Fruit fly (Drosophila melanogaster) whole organism, embryonic: ENCODE data around the gene Takl1.
A peak's percentile ranks its signal among the peaks of the same experiment; 100 is the strongest.

ENCODE experiments used
- Abd-B ChIP-seq: fragments of 200-800 bp; sonication (Bioruptor generic); optimal IDR thresholded peaks from 2 replicates; lab custom pipeline; 2018; ENCODE audit warnings: missing biosample characterization, mild to moderate bottlenecking, missing genetic modification characterization, moderate library complexity
- Aef1 ChIP-seq: fragments of 200-800 bp; sonication (Bioruptor generic); IDR thresholded peaks from 3 replicates; pipeline ENCODE4 v1.3.6; 2022; ENCODE audit warnings: missing biosample characterization, missing genetic modification characterization
- Antp ChIP-seq: fragments of 200-800 bp; sonication (Bioruptor generic); optimal IDR thresholded peaks from 3 replicates; lab custom pipeline; 2016; ENCODE audit warnings: missing biosample characterization, missing genetic modification characterization
- Awh ChIP-seq: fragments of 200-800 bp; sonication (Bioruptor generic); IDR thresholded peaks from 2 replicates; pipeline ENCODE4, ENCODE4 v1.3.6; 2022; ENCODE audit warnings: missing biosample characterization, missing genetic modification characterization
- CG10267 ChIP-seq: fragments of 200-800 bp; sonication (Bioruptor generic); optimal IDR thresholded peaks from 2 replicates; lab custom pipeline; 2018; ENCODE audit warnings: missing biosample characterization, mild to moderate bottlenecking, missing genetic modification characterization, moderate library complexity
- CG10654 ChIP-seq: fragments of 200-800 bp; sonication (Bioruptor generic); optimal IDR thresholded peaks from 2 replicates; lab custom pipeline; 2016; ENCODE audit warnings: missing biosample characterization, missing genetic modification characterization
- CG11398 ChIP-seq: fragments of 200-800 bp; sonication (Bioruptor generic); optimal IDR thresholded peaks from 2 replicates; lab custom pipeline; 2016; ENCODE audit warnings: missing biosample characterization, missing genetic modification characterization
- CG12104 ChIP-seq: fragments of 200-800 bp; sonication (Bioruptor generic); optimal IDR thresholded peaks from 3 replicates; lab custom pipeline; 2016; ENCODE audit warnings: missing biosample characterization, missing genetic modification characterization
- CG12155 ChIP-seq: fragments of 200-800 bp; sonication (Bioruptor generic); optimal IDR thresholded peaks from 3 replicates; lab custom pipeline; 2016; ENCODE audit warnings: missing biosample characterization, missing genetic modification characterization
- CG13424 ChIP-seq: fragments of 200-800 bp; sonication (Bioruptor generic); optimal IDR thresholded peaks from 2 replicates; lab custom pipeline; 2019; ENCODE audit warnings: missing biosample characterization, mild to moderate bottlenecking, missing genetic modification characterization, moderate library complexity
- CG15011 ChIP-seq: fragments of 200-800 bp; sonication (Bioruptor generic); optimal IDR thresholded peaks from 3 replicates; lab custom pipeline; 2018; ENCODE audit warnings: missing biosample characterization, mild to moderate bottlenecking, missing genetic modification characterization
- CG1602 ChIP-seq: fragments of 200-800 bp; sonication (Bioruptor generic); optimal IDR thresholded peaks from 3 replicates; lab custom pipeline; 2016; ENCODE audit warnings: missing biosample characterization, missing genetic modification characterization
- CG16863 ChIP-seq: fragments of 200-800 bp; sonication (Bioruptor generic); optimal IDR thresholded peaks from 3 replicates; lab custom pipeline; 2016; ENCODE audit warnings: missing biosample characterization, missing genetic modification characterization
- CG18476 ChIP-seq: fragments of 200-800 bp; sonication (Bioruptor generic); optimal IDR thresholded peaks from 2 replicates; lab custom pipeline; 2016; ENCODE audit warnings: missing biosample characterization, mild to moderate bottlenecking, missing genetic modification characterization
- CG18619 ChIP-seq: fragments of 200-800 bp; sonication (Bioruptor generic); optimal IDR thresholded peaks from 3 replicates; lab custom pipeline; 2017; ENCODE audit warnings: missing biosample characterization, mild to moderate bottlenecking, missing genetic modification characterization
- CG5180 ChIP-seq: fragments of 200-800 bp; sonication (Bioruptor generic); optimal IDR thresholded peaks from 3 replicates; lab custom pipeline; 2017; ENCODE audit warnings: missing biosample characterization, missing genetic modification characterization, mild to moderate bottlenecking, moderate library complexity, missing genetic modification reagents
- CG9727 ChIP-seq: fragments of 200-800 bp; sonication (Bioruptor generic); optimal IDR thresholded peaks from 3 replicates; lab custom pipeline; 2017; ENCODE audit warnings: missing biosample characterization, mild to moderate bottlenecking, missing genetic modification characterization
- CG9932 ChIP-seq: fragments of 200-800 bp; sonication (Bioruptor generic); IDR thresholded peaks from 2 replicates; pipeline ENCODE4 v1.3.6; 2022; ENCODE audit warnings: missing biosample characterization, missing genetic modification characterization
- D ChIP-seq, 2 experiments: fragments of 200-800 bp in 1 of 2; fragments of >200 bp in 1 of 2; sonication (Bioruptor generic) in 1 of 2; optimal IDR thresholded peaks; 2 replicates in 1 of 2; 3 replicates in 1 of 2; lab custom pipeline; 2017; ENCODE audit warnings: mild to moderate bottlenecking in 1 of 2, missing biosample characterization in 1 of 2, missing genetic modification characterization in 1 of 2, missing genetic modification reagents in 1 of 2
- D19A ChIP-seq: fragments of 200-800 bp; optimal IDR thresholded peaks from 3 replicates; lab custom pipeline; 2019; ENCODE audit warnings: missing biosample characterization, mild to moderate bottlenecking, missing genetic modification characterization, moderate library complexity
- Dad ChIP-seq: fragments of 200-800 bp; sonication (Bioruptor generic); optimal IDR thresholded peaks from 3 replicates; lab custom pipeline; 2016; ENCODE audit warnings: missing biosample characterization, missing genetic modification characterization
- Dbx ChIP-seq: fragments of 200-800 bp; sonication (Bioruptor generic); IDR thresholded peaks from 3 replicates; pipeline ENCODE4 v1.3.6; 2022; ENCODE audit warnings: missing biosample characterization, missing genetic modification characterization
- Dll ChIP-seq: fragments of 200-800 bp; sonication (Bioruptor generic); IDR thresholded peaks from 4 replicates; pipeline ENCODE4 v1.3.6; 2022; ENCODE audit warnings: missing biosample characterization, missing genetic modification characterization; ENCODE audit not compliant: partially characterized antibody
- E2f2 ChIP-seq: fragments of 200-800 bp; sonication (Bioruptor generic); IDR thresholded peaks from 2 replicates; pipeline ENCODE4 v1.3.6; 2022; ENCODE audit warnings: missing biosample characterization, missing genetic modification characterization
- Med ChIP-seq: fragments of 200-800 bp; sonication (Bioruptor generic); peaks from one replicate; lab custom pipeline; 2016; ENCODE audit warnings: missing biosample characterization, missing genetic modification characterization, mild to moderate bottlenecking, inconsistent platforms, moderate library complexity
- NK7.1 ChIP-seq: fragments of 200-800 bp; sonication (Bioruptor generic); optimal IDR thresholded peaks from 3 replicates; lab custom pipeline; 2016; ENCODE audit warnings: missing biosample characterization, missing genetic modification characterization
- Neu2 ChIP-seq: fragments of 200-800 bp; sonication (Bioruptor generic); optimal IDR thresholded peaks from 3 replicates; lab custom pipeline; 2016; ENCODE audit warnings: missing biosample characterization, missing genetic modification characterization, borderline replicate concordance
- Oli ChIP-seq: fragments of 200-800 bp; sonication (Bioruptor generic); optimal IDR thresholded peaks from 2 replicates; lab custom pipeline; 2018; ENCODE audit warnings: missing biosample characterization, mild to moderate bottlenecking, missing genetic modification characterization, moderate library complexity
- Sry-δ ChIP-seq: fragments of 200-800 bp; sonication (Bioruptor generic); optimal IDR thresholded peaks from 2 replicates; lab custom pipeline; 2016; ENCODE audit warnings: missing biosample characterization, missing genetic modification characterization
- abd-A ChIP-seq: fragments of 200-800 bp; sonication (Bioruptor generic); optimal IDR thresholded peaks from 3 replicates; lab custom pipeline; 2019; ENCODE audit warnings: missing biosample characterization, mild to moderate bottlenecking, missing genetic modification characterization, moderate library complexity
- amos ChIP-seq: fragments of 200-800 bp; sonication (Bioruptor generic); IDR thresholded peaks from 2 replicates; pipeline ENCODE4 v1.3.6; 2022; ENCODE audit warnings: missing biosample characterization, missing genetic modification characterization; ENCODE audit not compliant: partially characterized antibody
- ara ChIP-seq: fragments of 200-800 bp; sonication (Bioruptor generic); IDR thresholded peaks from 2 replicates; pipeline ENCODE4 v1.3.6; 2022; ENCODE audit warnings: missing biosample characterization, missing genetic modification characterization
- bab2 ChIP-seq: fragments of 200-800 bp; sonication (Bioruptor generic); optimal IDR thresholded peaks from 2 replicates; lab custom pipeline; 2016; ENCODE audit warnings: missing biosample characterization, missing genetic modification characterization
- cas ChIP-seq: fragments of 200-800 bp; sonication (Bioruptor generic); IDR thresholded peaks from 2 replicates; pipeline ENCODE4 v1.3.6; 2022; ENCODE audit warnings: missing biosample characterization, missing genetic modification characterization
- crc ChIP-seq: fragments of 200-800 bp; sonication (Bioruptor generic); optimal IDR thresholded peaks from 2 replicates; lab custom pipeline; 2016; ENCODE audit warnings: missing biosample characterization, missing genetic modification characterization
- dimm ChIP-seq: fragments of 200-800 bp; sonication (Bioruptor generic); IDR thresholded peaks from 2 replicates; pipeline ENCODE4 v1.3.6; 2022; ENCODE audit warnings: missing biosample characterization, missing genetic modification characterization
- dmrt99B ChIP-seq: fragments of 200-800 bp; sonication (Bioruptor generic); optimal IDR thresholded peaks from 2 replicates; lab custom pipeline; 2018; ENCODE audit warnings: missing biosample characterization, mild to moderate bottlenecking, missing genetic modification characterization, moderate library complexity
- ems ChIP-seq: fragments of 200-800 bp; sonication (Bioruptor generic); optimal IDR thresholded peaks from 3 replicates; lab custom pipeline; 2016; ENCODE audit warnings: missing biosample characterization, missing genetic modification characterization
- fd64A ChIP-seq: fragments of 200-800 bp; sonication (Bioruptor generic); optimal IDR thresholded peaks from 3 replicates; lab custom pipeline; 2018; ENCODE audit warnings: missing biosample characterization, mild to moderate bottlenecking, missing genetic modification characterization
- jing ChIP-seq: fragments of 200-800 bp; sonication (Bioruptor generic); optimal IDR thresholded peaks from 2 replicates; lab custom pipeline; 2018; ENCODE audit warnings: missing biosample characterization, mild to moderate bottlenecking, missing genetic modification characterization
- onecut ChIP-seq: fragments of 200-800 bp; sonication (Bioruptor generic); IDR thresholded peaks from 2 replicates; pipeline ENCODE4 v1.3.6; 2022; ENCODE audit warnings: missing biosample characterization, missing genetic modification characterization
- org-1 ChIP-seq: fragments of 200-800 bp; sonication (Bioruptor generic); optimal IDR thresholded peaks from 2 replicates; lab custom pipeline; 2017; ENCODE audit warnings: missing biosample characterization, missing genetic modification characterization
- pfk ChIP-seq: fragments of 200-800 bp; sonication (Bioruptor generic); optimal IDR thresholded peaks from 2 replicates; lab custom pipeline; 2018; ENCODE audit warnings: missing biosample characterization, mild to moderate bottlenecking, missing genetic modification characterization, moderate library complexity
- phol ChIP-seq: fragments of 200-800 bp; sonication (Bioruptor generic); optimal IDR thresholded peaks from 3 replicates; lab custom pipeline; 2018; ENCODE audit warnings: missing biosample characterization, mild to moderate bottlenecking, missing genetic modification characterization, moderate library complexity
- prd ChIP-seq, 3 experiments: fragments of >200 bp in 2 of 3; fragments of 200-800 bp in 1 of 3; sonication (Bioruptor generic) in 1 of 3; optimal IDR thresholded peaks in 2 of 3; IDR thresholded peaks in 1 of 3; 2 replicates in 2 of 3; 3 replicates in 1 of 3; pipeline versions ENCODE4 v1.3.6 to Lab custom; 2017 to 2022; ENCODE audit warnings: missing biosample characterization in 1 of 3, missing genetic modification characterization in 1 of 3
- sc ChIP-seq, 3 experiments: fragments of >200 bp in 2 of 3; fragments of 200-800 bp in 1 of 3; sonication (Bioruptor generic) in 1 of 3; optimal IDR thresholded peaks; 2 replicates in 2 of 3; 3 replicates in 1 of 3; lab custom pipeline; 2017; ENCODE audit warnings: mild to moderate bottlenecking in 1 of 3, missing biosample characterization in 1 of 3, missing genetic modification characterization in 1 of 3, missing genetic modification reagents in 1 of 3
- sim ChIP-seq: fragments of 200-800 bp; sonication (Bioruptor generic); IDR thresholded peaks from 2 replicates; pipeline ENCODE4 v1.3.6; 2022; ENCODE audit warnings: missing biosample characterization, missing genetic modification characterization
- sima ChIP-seq: fragments of 200-800 bp; sonication (Bioruptor generic); optimal IDR thresholded peaks from 2 replicates; lab custom pipeline; 2016; ENCODE audit warnings: missing biosample characterization, missing genetic modification characterization
- trh ChIP-seq: fragments of 200-800 bp; sonication (Bioruptor generic); optimal IDR thresholded peaks from 2 replicates; lab custom pipeline; 2016; ENCODE audit warnings: missing biosample characterization, missing genetic modification characterization

The Takl1 gene

DNA sequence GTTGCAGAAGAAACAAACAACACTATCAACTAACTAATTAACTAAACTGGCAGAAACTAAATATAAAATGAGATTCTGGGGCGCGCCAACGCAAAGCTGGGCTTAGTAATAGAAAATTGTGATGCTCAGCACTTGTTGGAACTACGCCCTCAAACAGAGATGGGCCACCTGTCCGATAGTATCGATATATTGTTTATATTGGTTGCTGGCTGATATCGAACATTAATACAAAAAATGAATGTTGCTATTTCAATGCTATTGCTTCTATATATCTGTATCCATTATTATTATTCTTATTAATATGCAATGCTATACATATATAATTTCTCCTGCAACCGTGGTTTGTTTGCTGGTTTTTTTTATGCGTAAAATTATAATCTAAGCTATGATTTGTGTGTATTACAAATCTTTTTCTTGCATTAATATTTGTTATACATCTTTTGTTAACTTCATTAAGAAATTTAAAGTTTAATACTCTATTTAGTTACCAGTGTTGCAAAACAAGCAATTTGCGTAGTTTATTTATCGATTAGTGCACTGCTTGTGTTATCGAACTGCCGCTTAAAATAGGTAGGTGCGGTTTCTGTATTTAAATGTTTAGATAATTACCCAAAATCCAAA is 10.1 kb downstream of the Takl1 start, which contains the start of gene CG31195 (continued):
- TF ChIP-seq E2f2 (peak; percentile 80), D (optimal IDR thresholded peaks at IDR 0.05; lab: Kevin White, UChicago) (no peak), D (GFP tag; optimal IDR thresholded peaks at IDR 0.05; lab: Kevin White, UChicago) (no peak), CG10654 (no peak), CG18619 (no peak), CG15011 (GFP tag; lab: Kevin White, UChicago) (no peak), sima (GFP tag; lab: Kevin White, UChicago) (no peak), Neu2 (GFP tag; lab: Kevin White, UChicago) (no peak), bab2 (GFP tag; lab: Kevin White, UChicago) (no peak), sim (GFP tag; lab: Robert Waterston, UW) (no peak), Abd-B (GFP tag; lab: Kevin White, UChicago) (peak; percentile 32), CG12155 (GFP tag; lab: Kevin White, UChicago) (no peak), pfk (GFP tag; lab: Kevin White, UChicago) (no peak), NK7.1 (GFP tag; lab: Kevin White, UChicago) (no peak), Antp (no peak), Med (GFP tag; lab: Kevin White, UChicago) (peak; percentile 8), Aef1 (GFP tag; lab: Robert Waterston, UW) (no peak), Oli (no peak), jing (no peak), dimm (no peak), CG10267 (tag; lab: Kevin White, UChicago) (peak; percentile 90), phol (tag; lab: Kevin White, UChicago) (peak; percentile 36), amos (GFP tag; lab: Robert Waterston, UW) (peak; percentile 74), Sry-δ (GFP tag; lab: Kevin White, UChicago) (peak; percentile 83), ems (GFP tag; lab: Kevin White, UChicago) (no peak), CG9932 (GFP tag; lab: Robert Waterston, UW) (peak; percentile 34; the same call in 1 of the 2 replicates), sc (optimal IDR thresholded peaks at IDR 0.05; lab: Kevin White, UChicago) (no peak), sc (GFP tag; optimal IDR thresholded peaks at IDR 0.05; lab: Kevin White, UChicago) (no peak), CG12104 (GFP tag; lab: Kevin White, UChicago) (no peak), CG16863 (GFP tag; lab: Kevin White, UChicago) (no peak), cas (GFP tag; lab: Robert Waterston, UW) (no peak), CG9727 (GFP tag; lab: Kevin White, UChicago) (peak; percentile 20), dmrt99B (tag; lab: Kevin White, UChicago) (no peak), Dbx (0 out of 3 replicates have a peak, but pooled peaks have one; percentile 26), Dll (GFP tag; lab: Robert Waterston, UW) (peak; percentile 87; the same call in 3 of the 4 replicates), prd (optimal IDR thresholded peaks at IDR 0.05; lab: Kevin White, UChicago) (no peak), prd (GFP tag; IDR thresholded peaks at IDR 0.05; lab: Robert Waterston, UW) (no peak), org-1 (GFP tag; lab: Kevin White, UChicago) (no peak), D19A (peak; percentile 58), abd-A (no peak), CG5180 (no peak), ara (GFP tag; lab: Robert Waterston, UW) (no peak), Awh (GFP tag; lab: Robert Waterston, UW) (no peak), Dad (GFP tag; lab: Kevin White, UChicago) (no peak), trh (GFP tag; lab: Kevin White, UChicago) (no peak), onecut (GFP tag; lab: Robert Waterston, UW) (no peak), CG1602 (GFP tag; lab: Kevin White, UChicago) (no peak), CG18476 (GFP tag; lab: Kevin White, UChicago) (peak; percentile 13), CG13424 (tag; lab: Kevin White, UChicago) (no peak), CG11398 (no peak), crc (GFP tag; lab: Kevin White, UChicago) (no peak), fd64A (no peak)
